Fruit fly (Drosophila melanogaster): ENCODE data around the gene CG8289.

Gene CG8289

dm6 chrX:17627090-17627992 is 8.5 kb downstream of the CG8289 start, which contains the start of gene stas (continued):
- TF ChIP-seq CG6276 (GFP tag; optimal IDR thresholded peaks at IDR 0.05) (no peak), Sox14 (GFP tag; optimal IDR thresholded peaks at IDR 0.05) (peak; percentile 35), CG1621 (tag; optimal IDR thresholded peaks at IDR 0.05) (no peak), CG31627 (GFP tag; optimal IDR thresholded peaks at IDR 0.05) (no peak), Gug (GFP tag; IDR thresholded peaks at IDR 0.05) (no peak), spab (GFP tag; optimal IDR thresholded peaks at IDR 0.05) (no peak), achi (GFP tag; optimal IDR thresholded peaks at IDR 0.05) (no peak), Blimp-1 (GFP tag; optimal IDR thresholded peaks at IDR 0.05) (no peak), Ets21C (GFP tag; optimal IDR thresholded peaks at IDR 0.05) (no peak), CG16779 (tag; optimal IDR thresholded peaks at IDR 0.05) (no peak), Met (GFP tag; optimal IDR thresholded peaks at IDR 0.05) (no peak), eg (GFP tag; IDR thresholded peaks at IDR 0.05) (no peak), CG6808 (GFP tag; optimal IDR thresholded peaks at IDR 0.05) (no peak), Sox15 (GFP tag; optimal IDR thresholded peaks at IDR 0.05) (no peak), CG7368 (GFP tag; optimal IDR thresholded peaks at IDR 0.05) (no peak), CG15336 (GFP tag; IDR thresholded peaks at IDR 0.05) (no peak), CG8632 (GFP tag; optimal IDR thresholded peaks at IDR 0.05) (no peak), CG6792 (GFP tag; optimal IDR thresholded peaks at IDR 0.05) (no peak), Ets96B (tag; optimal IDR thresholded peaks at IDR 0.05) (no peak), CG10669 (GFP tag; optimal IDR thresholded peaks at IDR 0.05) (no peak), dac (GFP tag; optimal IDR thresholded peaks at IDR 0.05) (no peak), esn (GFP tag; optimal IDR thresholded peaks at IDR 0.05) (no peak), dsx (GFP tag; optimal IDR thresholded peaks at IDR 0.05; ENCODE audit: poor library complexity, severe bottlenecking) (peak; percentile 64), Eip78C (GFP tag) (peak; percentile 77), acj6 (GFP tag; optimal IDR thresholded peaks at IDR 0.05) (no peak), CG10631 (GFP tag; optimal IDR thresholded peaks at IDR 0.05) (no peak), vri (GFP tag; optimal IDR thresholded peaks at IDR 0.05) (no peak), CG4318 (GFP tag; optimal IDR thresholded peaks at IDR 0.05) (no peak)

- TF ChIP-seq CG6808 (GFP tag; optimal IDR thresholded peaks at IDR 0.05) (no peak), CG3032 (tag; optimal IDR thresholded peaks at IDR 0.05) (no peak), salr (GFP tag; optimal IDR thresholded peaks at IDR 0.05) (no peak)
Observed at dm6 chrX:17625833-17626232, 10.0 kb downstream of the CG8289 start.

- TF ChIP-seq ss (GFP tag; optimal IDR thresholded peaks at IDR 0.05) (peak; percentile 74 to 81), CG11762 (GFP tag; optimal IDR thresholded peaks at IDR 0.05; ENCODE audit: insufficient read depth) (peak; percentile 85), dsx (GFP tag; optimal IDR thresholded peaks at IDR 0.05; ENCODE audit: poor library complexity, severe bottlenecking) (peak; percentile 74), Lpt (GFP tag; optimal IDR thresholded peaks at IDR 0.05) (peak; percentile 85), CG6276 (GFP tag; optimal IDR thresholded peaks at IDR 0.05) (peak; percentile 92), Hr38 (GFP tag; optimal IDR thresholded peaks at IDR 0.05) (no peak), CG7368 (GFP tag; optimal IDR thresholded peaks at IDR 0.05) (peak; percentile 83), CG8319 (GFP tag; optimal IDR thresholded peaks at IDR 0.05) (peak; percentile 83), Eip93F (GFP tag; optimal IDR thresholded peaks at IDR 0.05) (peak; percentile 81), vri (GFP tag; optimal IDR thresholded peaks at IDR 0.05) (peak; percentile 2), CG1621 (tag; optimal IDR thresholded peaks at IDR 0.05) (peak; percentile 80), Sox15 (GFP tag; optimal IDR thresholded peaks at IDR 0.05) (peak; percentile 83), CG10669 (GFP tag; optimal IDR thresholded peaks at IDR 0.05) (peak; percentile 86), achi (GFP tag; optimal IDR thresholded peaks at IDR 0.05) (peak; percentile 87), Hr4 (GFP tag; optimal IDR thresholded peaks at IDR 0.05) (peak; percentile 92), fd59A (GFP tag; optimal IDR thresholded peaks at IDR 0.05) (peak; percentile 72), Smox (GFP tag; optimal IDR thresholded peaks at IDR 0.05) (peak; percentile 92), Gug (GFP tag; IDR thresholded peaks at IDR 0.05) (peak; percentile 73), acj6 (GFP tag; optimal IDR thresholded peaks at IDR 0.05) (peak; percentile 86), topi (GFP tag; optimal IDR thresholded peaks at IDR 0.05) (peak; percentile 97), lz (GFP tag; optimal IDR thresholded peaks at IDR 0.05) (peak; percentile 95), Blimp-1 (GFP tag; optimal IDR thresholded peaks at IDR 0.05) (peak; percentile 81), CG8632 (GFP tag; optimal IDR thresholded peaks at IDR 0.05) (peak; percentile 89), CG16779 (tag; optimal IDR thresholded peaks at IDR 0.05) (peak; percentile 82), dac (GFP tag; optimal IDR thresholded peaks at IDR 0.05) (peak; percentile 83), svp (GFP tag) (peak; percentile 97), CG6163 (GFP tag; IDR thresholded peaks at IDR 0.05) (peak; percentile 86), pdm3 (GFP tag; optimal IDR thresholded peaks at IDR 0.05) (peak; percentile 90), Sox102F (GFP tag; optimal IDR thresholded peaks at IDR 0.05) (peak; percentile 95)
Observed at dm6 chrX:17624983-17625401, 10.9 kb downstream of the CG8289 start.

All from whole organism, prepupa.